Worm (Caenorhabditis elegans): Measurements from ENCODE around the gene sec-24.2.

DNA sequence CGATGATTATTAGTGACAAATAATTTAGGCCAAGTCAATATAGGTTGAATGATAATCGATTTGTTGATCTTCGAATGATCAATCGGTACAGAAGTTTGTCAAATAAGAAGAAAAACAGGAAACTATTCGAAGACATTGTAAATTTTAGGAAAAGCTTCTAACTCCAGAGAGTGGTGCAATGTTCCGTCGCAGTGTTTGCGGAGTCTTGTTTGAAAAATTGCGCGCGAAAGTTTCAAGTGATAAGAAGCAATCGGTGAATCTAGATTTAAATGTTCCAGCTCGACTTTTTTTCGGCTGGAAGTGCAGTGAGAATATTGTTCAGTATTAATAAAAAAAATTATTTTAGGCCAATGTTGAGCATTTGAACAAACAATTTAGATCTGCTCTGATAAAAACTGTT is 25.9 kb downstream of the sec-24.2 start:
- TF ChIP-seq ces-1 (GFP tag; optimal IDR thresholded peaks at IDR 0.05) (no peak), unc-130 (tag; optimal IDR thresholded peaks at IDR 0.05) (no peak), fkh-10 (GFP tag; optimal IDR thresholded peaks at IDR 0.05) (no peak), elt-3 (tag; optimal IDR thresholded peaks at IDR 0.05) (no peak), xbp-1 (tag; optimal IDR thresholded peaks at IDR 0.05) (no peak), ama-1 (optimal IDR thresholded peaks at IDR 0.05) (no peak), ceh-82 (tag; optimal IDR thresholded peaks at IDR 0.05) (no peak), fos-1 (tag; optimal IDR thresholded peaks at IDR 0.05) (no peak), lin-35 (GFP tag; optimal IDR thresholded peaks at IDR 0.05) (peak; percentile 74 to 82), skn-1 (tag; optimal IDR thresholded peaks at IDR 0.05) (no peak), nhr-237 (tag; optimal IDR thresholded peaks at IDR 0.05) (no peak), mep-1 (tag; optimal IDR thresholded peaks at IDR 0.05) (peak; percentile 19), hpl-2 (GFP tag; optimal IDR thresholded peaks at IDR 0.05) (no peak), nhr-71 (tag; optimal IDR thresholded peaks at IDR 0.05) (peak; percentile 21)
